Fruit fly (Drosophila melanogaster) Kc167 (cell line): ENCODE results near the gene SLIRP2.

Experiments
- Myc ChIP-seq: fragments of >200 bp; optimal IDR thresholded peaks from 2 replicates; lab custom pipeline; 2017; ENCODE audit warnings: missing external identifiers
- Sin3A ChIP-seq: fragments of >200 bp; optimal IDR thresholded peaks from 2 replicates; lab custom pipeline; 2018; ENCODE audit warnings: missing external identifiers
- insv ChIP-seq: fragments of >200 bp; optimal IDR thresholded peaks from 3 replicates; lab custom pipeline; 2018; ENCODE audit warnings: missing external identifiers
- psq ChIP-seq: fragments of >200 bp; optimal IDR thresholded peaks from 2 replicates; lab custom pipeline; 2017; ENCODE audit warnings: missing external identifiers

DNA sequence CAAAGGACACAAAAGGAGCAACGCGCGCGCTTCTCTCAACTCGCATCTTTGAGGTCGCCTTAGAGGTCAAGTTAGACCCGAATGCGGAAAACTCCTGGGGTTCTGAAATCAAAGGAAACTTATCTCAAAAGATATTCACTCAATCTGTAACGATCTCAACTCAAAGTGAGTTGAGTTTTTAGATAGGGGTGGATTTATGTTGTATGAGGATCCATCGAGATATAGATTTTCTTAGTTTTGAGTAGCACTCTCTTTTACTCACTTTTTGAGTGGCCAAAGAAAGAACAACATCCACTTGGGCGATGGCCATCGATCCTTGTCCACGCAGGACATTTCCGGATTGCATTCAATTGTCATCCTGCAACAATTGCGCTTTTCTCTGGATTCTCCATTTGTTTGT, 29.7 kb downstream of the SLIRP2 start:
- TF ChIP-seq insv (lab: Kevin White, UChicago) (no peak), psq (lab: Kevin White, UChicago) (no peak), Myc (lab: Kevin White, UChicago) (no peak), Sin3A (lab: Kevin White, UChicago) (no peak)
